Worm (Caenorhabditis elegans) whole organism, L4 larva: Measurements from ENCODE around the gene sre-56.
A peak's percentile ranks its signal among the peaks of the same experiment; 100 is the strongest.

Experiments
- ceh-82 ChIP-seq: sonication (generic microtip); optimal IDR thresholded peaks from 2 replicates; lab custom pipeline; 2017; ENCODE audit warnings: missing biosample characterization, missing genetic modification characterization
- dpl-1 ChIP-seq: fragments of 150-350 bp; optimal IDR thresholded peaks from 2 replicates; lab custom pipeline; 2014; ENCODE audit warnings: missing biosample characterization, missing genetic modification reagents, missing genetic modification characterization
- duxl-1 ChIP-seq: sonication (generic microtip); optimal IDR thresholded peaks from 2 replicates; lab custom pipeline; 2016; ENCODE audit warnings: mild to moderate bottlenecking, missing genetic modification characterization, moderate library complexity, missing compliant biosample characterization; ENCODE audit not compliant: poor library complexity
- hmg-1.1 ChIP-seq: fragments of 200-800 bp; sonication (Bioruptor generic); IDR thresholded peaks from 2 replicates; pipeline ENCODE4 v1.3.6; 2022; ENCODE audit warnings: missing genetic modification reagents, missing genetic modification characterization, missing compliant biosample characterization
- nhr-11 ChIP-seq: fragments of 150-350 bp; optimal IDR thresholded peaks from 2 replicates; lab custom pipeline; 2014; ENCODE audit warnings: missing biosample characterization, missing genetic modification characterization
- nhr-237 ChIP-seq: sonication (generic microtip); optimal IDR thresholded peaks from 2 replicates; lab custom pipeline; 2017; ENCODE audit warnings: missing biosample characterization, missing genetic modification characterization
- nhr-28 ChIP-seq: fragments of 150-350 bp; optimal IDR thresholded peaks from 2 replicates; lab custom pipeline; 2014; ENCODE audit warnings: missing biosample characterization, missing genetic modification characterization
- php-3 ChIP-seq: fragments of 200-800 bp; sonication (Bioruptor generic); IDR thresholded peaks from 2 replicates; pipeline ENCODE4 v1.3.6; 2022; ENCODE audit warnings: missing genetic modification reagents, missing genetic modification characterization, missing compliant biosample characterization
- skn-1 ChIP-seq: fragments of 150-350 bp; optimal IDR thresholded peaks from 2 replicates; lab custom pipeline; 2014; ENCODE audit warnings: missing biosample characterization, missing genetic modification characterization

- no peak for TF ChIP-seq php-3 (GFP tag; lab: Robert Waterston, UW)
- no peak for TF ChIP-seq nhr-28 (tag; lab: Kevin White, UChicago)
- TF ChIP-seq dpl-1 (GFP tag; lab: Kevin White, UChicago): no peak
- TF ChIP-seq duxl-1 (tag; lab: Kevin White, UChicago): peak; percentile 21
- TF ChIP-seq nhr-237 (tag; lab: Kevin White, UChicago): no peak
- TF ChIP-seq skn-1 (tag; lab: Kevin White, UChicago): no peak
- no peak for TF ChIP-seq nhr-11
- TF ChIP-seq ceh-82 (tag; lab: Kevin White, UChicago): no peak
- no peak for TF ChIP-seq hmg-1.1
Measured at ce11 chrII:12362262-12362661, 38.0 kb downstream of the sre-56 start.
